Fruit fly (Drosophila melanogaster): ENCODE data around the gene CG7582.

DNA sequence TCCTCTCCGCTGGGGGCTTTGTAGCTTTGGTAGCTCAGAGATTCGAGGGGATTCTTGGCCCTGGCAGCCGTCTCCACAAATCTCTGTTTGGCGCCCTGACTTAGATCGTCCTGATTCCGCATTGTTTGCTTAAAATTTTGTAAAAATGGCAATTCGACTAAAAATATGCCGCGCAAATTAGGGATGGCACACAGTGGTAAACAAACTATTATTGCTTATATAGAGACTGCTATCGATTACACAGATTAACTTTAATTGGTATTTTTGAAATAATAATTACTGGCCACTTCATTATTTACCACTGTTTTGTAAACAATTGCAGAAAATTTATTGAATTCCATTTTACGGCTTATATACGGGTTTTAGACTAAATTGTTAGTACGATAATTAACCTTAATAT is 42.7 kb upstream of the CG7582 start, which contains the start of the genes Naa40 and CG18731:
- TF ChIP-seq fru (GFP tag; optimal IDR thresholded peaks at IDR 0.05) (no peak), CG9705 (GFP tag; optimal IDR thresholded peaks at IDR 0.05) (no peak), dsf (GFP tag; optimal IDR thresholded peaks at IDR 0.05; ENCODE audit: borderline replicate concordance) (no peak), Dfd (GFP tag; optimal IDR thresholded peaks at IDR 0.05) (no peak), lola (GFP tag; optimal IDR thresholded peaks at IDR 0.05) (no peak), GATAd (GFP tag; optimal IDR thresholded peaks at IDR 0.05) (no peak), dmrt93B (GFP tag; optimal IDR thresholded peaks at IDR 0.05) (no peak), N (GFP tag; optimal IDR thresholded peaks at IDR 0.05) (no peak), sage (GFP tag; optimal IDR thresholded peaks at IDR 0.05) (no peak), Dif (GFP tag; optimal IDR thresholded peaks at IDR 0.05; ENCODE audit: partially characterized antibody) (no peak)
